Fruit fly (Drosophila melanogaster) whole organism, embryonic: ENCODE data around the gene Vps37B.

ENCODE experiments used
- Abd-B ChIP-seq: fragments of 200-800 bp; sonication (Bioruptor generic); optimal IDR thresholded peaks from 2 replicates; lab custom pipeline; 2018; ENCODE audit warnings: missing biosample characterization, mild to moderate bottlenecking, missing genetic modification characterization, moderate library complexity
- Atf3 ChIP-seq: fragments of 200-800 bp; sonication (Bioruptor generic); optimal IDR thresholded peaks from 3 replicates; lab custom pipeline; 2016; ENCODE audit warnings: missing biosample characterization, missing genetic modification characterization
- C15 ChIP-seq: fragments of 200-800 bp; sonication (Bioruptor generic); IDR thresholded peaks from 3 replicates; pipeline ENCODE4 v1.3.6; 2022; ENCODE audit warnings: missing biosample characterization, missing genetic modification characterization
- CG10431 ChIP-seq: fragments of 200-800 bp; sonication (Bioruptor generic); optimal IDR thresholded peaks from 3 replicates; lab custom pipeline; 2018; ENCODE audit warnings: missing biosample characterization, mild to moderate bottlenecking, missing genetic modification characterization
- CG10565 ChIP-seq: fragments of 200-800 bp; sonication (Bioruptor generic); optimal IDR thresholded peaks from 3 replicates; lab custom pipeline; 2016; ENCODE audit warnings: missing biosample characterization, mild to moderate bottlenecking, missing genetic modification characterization
- CG11085 ChIP-seq: fragments of 200-800 bp; sonication (Bioruptor generic); IDR thresholded peaks from 2 replicates; pipeline ENCODE4 v1.3.6; 2022; ENCODE audit warnings: missing biosample characterization, missing genetic modification characterization
- CG12659 ChIP-seq: fragments of 200-800 bp; sonication (Bioruptor generic); optimal IDR thresholded peaks from 3 replicates; lab custom pipeline; 2017; ENCODE audit warnings: mild to moderate bottlenecking, missing biosample characterization, missing genetic modification reagents, missing genetic modification characterization
- CG15479 ChIP-seq: fragments of 200-800 bp; sonication (Bioruptor generic); optimal IDR thresholded peaks from 3 replicates; lab custom pipeline; 2019; ENCODE audit warnings: missing biosample characterization, mild to moderate bottlenecking, missing genetic modification characterization, moderate library complexity
- CG1603 ChIP-seq: fragments of 200-800 bp; sonication (Bioruptor generic); optimal IDR thresholded peaks from 2 replicates; lab custom pipeline; 2019; ENCODE audit warnings: missing biosample characterization, mild to moderate bottlenecking, missing genetic modification characterization, moderate library complexity
- CG16813 ChIP-seq: fragments of 200-800 bp; sonication (Bioruptor generic); IDR thresholded peaks from 3 replicates; pipeline ENCODE4 v1.3.6; 2022; ENCODE audit warnings: missing biosample characterization, missing genetic modification characterization; ENCODE audit not compliant: partially characterized antibody
- CG17802 ChIP-seq: fragments of 200-800 bp; sonication (Bioruptor generic); optimal IDR thresholded peaks from 2 replicates; lab custom pipeline; 2018; ENCODE audit warnings: missing biosample characterization, mild to moderate bottlenecking, missing genetic modification characterization, moderate library complexity
- CG18262 ChIP-seq: fragments of 200-800 bp; optimal IDR thresholded peaks from 3 replicates; lab custom pipeline; 2019; ENCODE audit warnings: missing biosample characterization, mild to moderate bottlenecking, missing genetic modification characterization, moderate library complexity
- CG18599 ChIP-seq: fragments of 200-800 bp; sonication (Bioruptor generic); optimal IDR thresholded peaks from 3 replicates; lab custom pipeline; 2017; ENCODE audit warnings: missing biosample characterization, missing genetic modification characterization, mild to moderate bottlenecking, moderate library complexity, missing genetic modification reagents
- CG2120 ChIP-seq: fragments of 200-800 bp; sonication (Bioruptor generic); optimal IDR thresholded peaks from 3 replicates; lab custom pipeline; 2016; ENCODE audit warnings: missing biosample characterization, missing genetic modification characterization
- CG2129 ChIP-seq: fragments of 200-800 bp; sonication (Bioruptor generic); IDR thresholded peaks from 2 replicates; pipeline ENCODE4 v1.3.6; 2022; ENCODE audit warnings: missing biosample characterization, missing genetic modification characterization; ENCODE audit not compliant: partially characterized antibody
- CG31365 ChIP-seq: fragments of 200-800 bp; sonication (Bioruptor generic); optimal IDR thresholded peaks from 2 replicates; lab custom pipeline; 2018; ENCODE audit warnings: missing biosample characterization, mild to moderate bottlenecking, missing genetic modification characterization
- CG3281 ChIP-seq: fragments of 200-800 bp; sonication (Bioruptor generic); optimal IDR thresholded peaks from 3 replicates; lab custom pipeline; 2017; ENCODE audit warnings: missing biosample characterization, mild to moderate bottlenecking, missing genetic modification characterization
- CG4282 ChIP-seq: fragments of 200-800 bp; sonication (Bioruptor generic); optimal IDR thresholded peaks from 2 replicates; lab custom pipeline; 2016; ENCODE audit warnings: missing biosample characterization, missing genetic modification characterization
- CG4730 ChIP-seq: fragments of 200-800 bp; sonication (Bioruptor generic); IDR thresholded peaks from 2 replicates; pipeline ENCODE4 v1.3.6; 2022; ENCODE audit warnings: missing biosample characterization, missing genetic modification characterization
- CG5953 ChIP-seq: fragments of 200-800 bp; sonication (Bioruptor generic); IDR thresholded peaks from 2 replicates; pipeline ENCODE4 v1.3.6; 2022; ENCODE audit warnings: missing biosample characterization, missing genetic modification characterization
- CG6854 ChIP-seq: fragments of 200-800 bp; sonication (Bioruptor generic); optimal IDR thresholded peaks from 3 replicates; lab custom pipeline; 2017; ENCODE audit warnings: missing biosample characterization, mild to moderate bottlenecking, missing genetic modification characterization
- CG7786 ChIP-seq: fragments of 200-800 bp; sonication (Bioruptor generic); optimal IDR thresholded peaks from 2 replicates; lab custom pipeline; 2016; ENCODE audit warnings: missing biosample characterization, missing genetic modification characterization
- CG9437 ChIP-seq: fragments of 200-800 bp; sonication (Bioruptor generic); optimal IDR thresholded peaks from 2 replicates; lab custom pipeline; 2018; ENCODE audit warnings: missing biosample characterization, mild to moderate bottlenecking, missing genetic modification characterization
- CG9797 ChIP-seq: fragments of 200-800 bp; sonication (Bioruptor generic); optimal IDR thresholded peaks from 3 replicates; lab custom pipeline; 2018; ENCODE audit warnings: missing biosample characterization, mild to moderate bottlenecking, missing genetic modification characterization
- CHES-1-like ChIP-seq: fragments of 200-800 bp; sonication (Bioruptor generic); optimal IDR thresholded peaks from 2 replicates; lab custom pipeline; 2016; ENCODE audit warnings: missing biosample characterization, missing genetic modification characterization
- CoRest ChIP-seq: fragments of 200-800 bp; sonication (Bioruptor generic); optimal IDR thresholded peaks from 3 replicates; lab custom pipeline; 2018; ENCODE audit warnings: missing biosample characterization, mild to moderate bottlenecking, missing genetic modification characterization, moderate library complexity
- Dll ChIP-seq: fragments of 200-800 bp; sonication (Bioruptor generic); IDR thresholded peaks from 4 replicates; pipeline ENCODE4 v1.3.6; 2022; ENCODE audit warnings: missing biosample characterization, missing genetic modification characterization; ENCODE audit not compliant: partially characterized antibody
- Ets65A ChIP-seq: fragments of 200-800 bp; sonication (Bioruptor generic); peaks from one replicate; lab custom pipeline; 2016; ENCODE audit warnings: missing biosample characterization, missing genetic modification characterization
- Gug ChIP-seq: fragments of 200-800 bp; sonication (Bioruptor generic); IDR thresholded peaks from 4 replicates; pipeline ENCODE4 v1.3.6; 2022; ENCODE audit warnings: missing biosample characterization, missing genetic modification characterization
- MBD-R2 ChIP-seq: fragments of 200-800 bp; sonication (Bioruptor generic); IDR thresholded peaks from 2 replicates; pipeline ENCODE4 v1.3.6; 2022; ENCODE audit warnings: missing biosample characterization, missing genetic modification characterization
- NC2β ChIP-seq: fragments of 200-800 bp; sonication (Bioruptor generic); optimal IDR thresholded peaks from 2 replicates; lab custom pipeline; 2016; ENCODE audit warnings: missing biosample characterization, missing genetic modification characterization
- Oaz ChIP-seq: fragments of 200-800 bp; sonication (Bioruptor generic); IDR thresholded peaks from 2 replicates; pipeline ENCODE4 v1.3.6; 2022; ENCODE audit warnings: missing biosample characterization, missing genetic modification characterization
- Sox100B ChIP-seq: fragments of 200-800 bp; sonication (Bioruptor generic); optimal IDR thresholded peaks from 3 replicates; lab custom pipeline; 2018; ENCODE audit warnings: missing biosample characterization, mild to moderate bottlenecking, missing genetic modification characterization
- Sry-δ ChIP-seq: fragments of 200-800 bp; sonication (Bioruptor generic); optimal IDR thresholded peaks from 2 replicates; lab custom pipeline; 2016; ENCODE audit warnings: missing biosample characterization, missing genetic modification characterization
- bab2 ChIP-seq: fragments of 200-800 bp; sonication (Bioruptor generic); optimal IDR thresholded peaks from 2 replicates; lab custom pipeline; 2016; ENCODE audit warnings: missing biosample characterization, missing genetic modification characterization
- dm ChIP-seq: fragments of 200-800 bp; sonication (Bioruptor generic); optimal IDR thresholded peaks from 3 replicates; lab custom pipeline; 2016; ENCODE audit warnings: missing biosample characterization, missing genetic modification characterization
- fd96Cb ChIP-seq: fragments of 200-800 bp; sonication (Bioruptor generic); optimal IDR thresholded peaks from 2 replicates; lab custom pipeline; 2018; ENCODE audit warnings: missing biosample characterization, mild to moderate bottlenecking, missing genetic modification characterization, moderate library complexity
- gce ChIP-seq: fragments of 200-800 bp; sonication (Bioruptor generic); IDR thresholded peaks from 3 replicates; pipeline ENCODE4 v1.3.6; 2022; ENCODE audit warnings: missing biosample characterization, missing genetic modification characterization
- gsb ChIP-seq: fragments of 200-800 bp; sonication (Bioruptor generic); IDR thresholded peaks from 2 replicates; pipeline ENCODE4 v1.3.6; 2022; ENCODE audit warnings: missing biosample characterization, missing genetic modification characterization
- gsb-n ChIP-seq: fragments of 200-800 bp; sonication (Bioruptor generic); optimal IDR thresholded peaks from 3 replicates; lab custom pipeline; 2018; ENCODE audit warnings: missing biosample characterization, mild to moderate bottlenecking, missing genetic modification characterization
- ken ChIP-seq: fragments of 200-800 bp; sonication (Bioruptor generic); IDR thresholded peaks from 3 replicates; pipeline ENCODE4 v1.3.6; 2022; ENCODE audit warnings: missing biosample characterization, missing genetic modification characterization
- mirr ChIP-seq: fragments of 200-800 bp; sonication (Bioruptor generic); optimal IDR thresholded peaks from 3 replicates; lab custom pipeline; 2018; ENCODE audit warnings: missing biosample characterization, mild to moderate bottlenecking, missing genetic modification characterization
- pita ChIP-seq: fragments of 200-800 bp; sonication (Bioruptor generic); optimal IDR thresholded peaks from 2 replicates; lab custom pipeline; 2017; ENCODE audit warnings: missing biosample characterization, mild to moderate bottlenecking, missing genetic modification characterization
- sc ChIP-seq, 3 experiments: fragments of >200 bp in 2 of 3; fragments of 200-800 bp in 1 of 3; sonication (Bioruptor generic) in 1 of 3; optimal IDR thresholded peaks; 2 replicates in 2 of 3; 3 replicates in 1 of 3; lab custom pipeline; 2017; ENCODE audit warnings: mild to moderate bottlenecking in 1 of 3, missing biosample characterization in 1 of 3, missing genetic modification characterization in 1 of 3, missing genetic modification reagents in 1 of 3
- sd ChIP-seq: fragments of 200-800 bp; sonication (Bioruptor generic); optimal IDR thresholded peaks from 3 replicates; lab custom pipeline; 2018; ENCODE audit warnings: missing biosample characterization, mild to moderate bottlenecking, missing genetic modification characterization, moderate library complexity
- sisA ChIP-seq: fragments of 200-800 bp; sonication (Bioruptor generic); IDR thresholded peaks from 2 replicates; pipeline ENCODE4 v1.3.6; 2022; ENCODE audit warnings: missing biosample characterization, missing genetic modification characterization
- sr ChIP-seq: fragments of 200-800 bp; sonication (Bioruptor generic); IDR thresholded peaks from 3 replicates; pipeline ENCODE4 v1.3.6; 2022; ENCODE audit warnings: missing biosample characterization, missing genetic modification characterization
- tgo ChIP-seq: fragments of 200-800 bp; sonication (Bioruptor generic); IDR thresholded peaks from 3 replicates; pipeline ENCODE4 v1.3.6; 2022; ENCODE audit warnings: missing biosample characterization, missing genetic modification characterization
- tll ChIP-seq, 2 experiments: fragments of 200-800 bp in 1 of 2; fragments of >200 bp in 1 of 2; sonication (Bioruptor generic) in 1 of 2; optimal IDR thresholded peaks; 2 replicates each; lab custom pipeline; 2017 to 2019; ENCODE audit warnings: missing biosample characterization in 2 of 2, missing genetic modification characterization in 2 of 2, mild to moderate bottlenecking in 1 of 2, moderate library complexity in 1 of 2
- zen ChIP-seq: fragments of 200-800 bp; sonication (Bioruptor generic); optimal IDR thresholded peaks from 3 replicates; lab custom pipeline; 2018; ENCODE audit warnings: missing biosample characterization, mild to moderate bottlenecking, missing genetic modification characterization, moderate library complexity

Gene Vps37B

DNA sequence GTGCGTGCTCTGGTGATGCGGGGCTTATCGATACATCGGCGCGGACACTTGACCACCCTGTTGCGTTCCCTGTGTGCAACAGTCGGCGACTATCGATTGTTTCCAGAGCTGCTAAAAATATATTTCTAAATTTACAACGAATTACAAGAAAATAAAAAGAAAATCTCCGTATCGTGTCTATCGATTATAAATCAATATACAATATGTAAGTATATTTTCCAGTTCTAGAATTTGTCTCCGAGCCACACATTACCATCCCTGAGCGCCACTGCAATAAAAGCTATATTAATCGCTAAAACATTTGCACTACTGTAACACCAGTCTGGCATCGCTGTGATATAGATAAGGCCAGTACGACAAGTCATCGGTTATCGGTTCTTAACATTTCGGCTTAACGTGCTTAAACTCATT lies 6.2 kb downstream of the Vps37B start, which contains the start of the genes Kat60 and Mms19 (continued):
- TF ChIP-seq Dll (GFP tag; lab: Robert Waterston, UW) (peak; percentile 96), CG10431 (GFP tag; lab: Kevin White, UChicago) (no peak), CHES-1-like (GFP tag; lab: Kevin White, UChicago) (peak; percentile 64), CG18599 (GFP tag; lab: Kevin White, UChicago) (peak; percentile 62), Sox100B (GFP tag; lab: Kevin White, UChicago) (no peak), sc (optimal IDR thresholded peaks at IDR 0.05; lab: Kevin White, UChicago) (no peak), sc (GFP tag; optimal IDR thresholded peaks at IDR 0.05; lab: Kevin White, UChicago) (no peak), CG3281 (GFP tag; lab: Kevin White, UChicago) (no peak), CG6854 (GFP tag; lab: Kevin White, UChicago) (no peak), gsb (no peak), CoRest (tag; lab: Kevin White, UChicago) (peak; percentile 75), MBD-R2 (peak; percentile 58), NC2β (no peak), Abd-B (GFP tag; lab: Kevin White, UChicago) (peak; percentile 71), CG16813 (GFP tag; lab: Robert Waterston, UW) (peak; percentile 97), CG15479 (GFP tag; lab: Kevin White, UChicago) (peak; percentile 54), CG12659 (peak; percentile 85), CG4730 (GFP tag; lab: Robert Waterston, UW) (peak; percentile 45; the same call in 1 of the 2 replicates), CG4282 (GFP tag; lab: Kevin White, UChicago) (peak; percentile 3), Oaz (GFP tag; lab: Robert Waterston, UW) (no peak), fd96Cb (tag; lab: Kevin White, UChicago) (peak; percentile 12), sisA (GFP tag; lab: Robert Waterston, UW) (peak; percentile 73), C15 (GFP tag; lab: Robert Waterston, UW) (peak; percentile 31; the same call in 1 of the 3 replicates), gsb-n (tag; lab: Kevin White, UChicago) (no peak), dm (peak; percentile 59), gce (no peak; the same call in 2 of the 3 replicates), CG2129 (GFP tag; lab: Robert Waterston, UW) (peak; percentile 88), zen (tag; lab: Kevin White, UChicago) (peak; percentile 48), CG7786 (GFP tag; lab: Kevin White, UChicago) (peak; percentile 35), CG10565 (no peak), sd (tag; lab: Kevin White, UChicago) (no peak), CG5953 (no peak), sr (GFP tag; lab: Robert Waterston, UW) (no peak), CG11085 (GFP tag; lab: Robert Waterston, UW) (peak; percentile 64; the same call in 1 of the 2 replicates), CG18262 (no peak), Gug (peak; percentile 84; the same call in 3 of the 4 replicates), tgo (GFP tag; lab: Robert Waterston, UW) (peak; percentile 71), ken (GFP tag; lab: Robert Waterston, UW) (peak; percentile 65; the same call in 2 of the 3 replicates), tll (GFP tag; optimal IDR thresholded peaks at IDR 0.05; lab: Kevin White, UChicago) (peak in 1 of 2 experiments; percentile 97), Atf3 (GFP tag; lab: Kevin White, UChicago) (peak; percentile 56), CG2120 (GFP tag; lab: Kevin White, UChicago) (peak; percentile 88), CG1603 (tag; lab: Kevin White, UChicago) (peak; percentile 25), CG9797 (GFP tag; lab: Kevin White, UChicago) (peak; percentile 55), Sry-δ (GFP tag; lab: Kevin White, UChicago) (peak; percentile 98), mirr (GFP tag; lab: Kevin White, UChicago) (no peak), bab2 (peak; percentile 58), pita (no peak), CG17802 (peak; percentile 45), CG31365 (tag; lab: Kevin White, UChicago) (no peak), Ets65A (GFP tag; lab: Kevin White, UChicago) (peak; percentile 98), CG9437 (GFP tag; lab: Kevin White, UChicago) (no peak)
